Fruit fly (Drosophila melanogaster) whole organism, embryonic: ENCODE results near the gene pav.
A peak's percentile ranks its signal among the peaks of the same experiment; 100 is the strongest.

Source experiments
- Aef1 ChIP-seq: fragments of 200-800 bp; sonication (Bioruptor generic); IDR thresholded peaks from 3 replicates; pipeline ENCODE4 v1.3.6; 2022; ENCODE audit warnings: missing biosample characterization, missing genetic modification characterization
- Awh ChIP-seq: fragments of 200-800 bp; sonication (Bioruptor generic); IDR thresholded peaks from 2 replicates; pipeline ENCODE4, ENCODE4 v1.3.6; 2022; ENCODE audit warnings: missing biosample characterization, missing genetic modification characterization
- Bdp1 ChIP-seq: fragments of 200-800 bp; sonication (Bioruptor generic); optimal IDR thresholded peaks from 3 replicates; lab custom pipeline; 2016; ENCODE audit warnings: missing biosample characterization, missing genetic modification characterization
- Bteb2 ChIP-seq: fragments of 200-800 bp; sonication (Bioruptor generic); optimal IDR thresholded peaks from 2 replicates; lab custom pipeline; 2016; ENCODE audit warnings: missing biosample characterization, missing genetic modification characterization
- CG10147 ChIP-seq: fragments of 200-800 bp; sonication (Bioruptor generic); optimal IDR thresholded peaks from 2 replicates; lab custom pipeline; 2019; ENCODE audit warnings: missing biosample characterization, mild to moderate bottlenecking, missing genetic modification characterization, moderate library complexity
- CG10267 ChIP-seq: fragments of 200-800 bp; sonication (Bioruptor generic); optimal IDR thresholded peaks from 2 replicates; lab custom pipeline; 2018; ENCODE audit warnings: missing biosample characterization, mild to moderate bottlenecking, missing genetic modification characterization, moderate library complexity
- CG10431 ChIP-seq: fragments of 200-800 bp; sonication (Bioruptor generic); optimal IDR thresholded peaks from 3 replicates; lab custom pipeline; 2018; ENCODE audit warnings: missing biosample characterization, mild to moderate bottlenecking, missing genetic modification characterization
- CG13287 ChIP-seq: fragments of 200-800 bp; sonication (Bioruptor generic); IDR thresholded peaks from 2 replicates; pipeline ENCODE4 v1.3.6; 2022; ENCODE audit warnings: missing biosample characterization, missing genetic modification characterization; ENCODE audit not compliant: partially characterized antibody
- CG13894 ChIP-seq: fragments of 200-800 bp; sonication (Bioruptor generic); optimal IDR thresholded peaks from 3 replicates; lab custom pipeline; 2018; ENCODE audit warnings: missing biosample characterization, mild to moderate bottlenecking, missing genetic modification characterization, moderate library complexity
- CG14710 ChIP-seq: fragments of 200-800 bp; sonication (Bioruptor generic); optimal IDR thresholded peaks from 3 replicates; lab custom pipeline; 2019; ENCODE audit warnings: missing biosample characterization, mild to moderate bottlenecking, missing genetic modification characterization, moderate library complexity
- CG1603 ChIP-seq: fragments of 200-800 bp; sonication (Bioruptor generic); optimal IDR thresholded peaks from 2 replicates; lab custom pipeline; 2019; ENCODE audit warnings: missing biosample characterization, mild to moderate bottlenecking, missing genetic modification characterization, moderate library complexity
- CG17359 ChIP-seq: fragments of 200-800 bp; sonication (Bioruptor generic); optimal IDR thresholded peaks from 3 replicates; lab custom pipeline; 2018; ENCODE audit warnings: missing biosample characterization, mild to moderate bottlenecking, missing genetic modification characterization, moderate library complexity
- CG17802 ChIP-seq: fragments of 200-800 bp; sonication (Bioruptor generic); optimal IDR thresholded peaks from 2 replicates; lab custom pipeline; 2018; ENCODE audit warnings: missing biosample characterization, mild to moderate bottlenecking, missing genetic modification characterization, moderate library complexity
- CG3838 ChIP-seq: fragments of 200-800 bp; sonication (Bioruptor generic); optimal IDR thresholded peaks from 3 replicates; lab custom pipeline; 2016; ENCODE audit warnings: missing biosample characterization, missing genetic modification characterization
- CG6854 ChIP-seq: fragments of 200-800 bp; sonication (Bioruptor generic); optimal IDR thresholded peaks from 3 replicates; lab custom pipeline; 2017; ENCODE audit warnings: missing biosample characterization, mild to moderate bottlenecking, missing genetic modification characterization
- CG7271 ChIP-seq: fragments of 200-800 bp; sonication (Bioruptor generic); optimal IDR thresholded peaks from 2 replicates; lab custom pipeline; 2018; ENCODE audit warnings: missing biosample characterization, mild to moderate bottlenecking, missing genetic modification characterization, moderate library complexity
- CG7786 ChIP-seq: fragments of 200-800 bp; sonication (Bioruptor generic); optimal IDR thresholded peaks from 2 replicates; lab custom pipeline; 2016; ENCODE audit warnings: missing biosample characterization, missing genetic modification characterization
- CG7963 ChIP-seq: fragments of 200-800 bp; sonication (Bioruptor generic); IDR thresholded peaks from 3 replicates; pipeline ENCODE4 v1.3.6; 2022; ENCODE audit warnings: missing biosample characterization, missing genetic modification characterization; ENCODE audit not compliant: partially characterized antibody
- CG8281 ChIP-seq: fragments of 200-800 bp; sonication (Bioruptor generic); optimal IDR thresholded peaks from 2 replicates; lab custom pipeline; 2018; ENCODE audit warnings: missing biosample characterization, mild to moderate bottlenecking, missing genetic modification characterization, moderate library complexity
- CG8478 ChIP-seq: fragments of >200 bp; optimal IDR thresholded peaks from 2 replicates; lab custom pipeline; 2018
- CG9932 ChIP-seq: fragments of 200-800 bp; sonication (Bioruptor generic); IDR thresholded peaks from 2 replicates; pipeline ENCODE4 v1.3.6; 2022; ENCODE audit warnings: missing biosample characterization, missing genetic modification characterization
- Dek ChIP-seq: fragments of 200-800 bp; sonication (Bioruptor generic); optimal IDR thresholded peaks from 3 replicates; lab custom pipeline; 2019; ENCODE audit warnings: missing biosample characterization, mild to moderate bottlenecking, missing genetic modification characterization, moderate library complexity
- Doc2 ChIP-seq: fragments of 200-800 bp; sonication (Bioruptor generic); IDR thresholded peaks from 2 replicates; pipeline ENCODE4 v1.3.6; 2022; ENCODE audit warnings: missing biosample characterization, missing genetic modification characterization
- Fer1 ChIP-seq: fragments of 200-800 bp; sonication (Bioruptor generic); optimal IDR thresholded peaks from 2 replicates; lab custom pipeline; 2017; ENCODE audit warnings: missing biosample characterization, mild to moderate bottlenecking, missing genetic modification characterization
- Fer2 ChIP-seq: fragments of 200-800 bp; sonication (Bioruptor generic); optimal IDR thresholded peaks from 2 replicates; lab custom pipeline; 2018; ENCODE audit warnings: missing biosample characterization, mild to moderate bottlenecking, missing genetic modification characterization, moderate library complexity
- Hmr ChIP-seq: fragments of 200-800 bp; sonication (Bioruptor generic); optimal IDR thresholded peaks from 3 replicates; lab custom pipeline; 2017; ENCODE audit warnings: mild to moderate bottlenecking, missing biosample characterization, missing genetic modification reagents, missing genetic modification characterization
- Lhr ChIP-seq: fragments of 200-800 bp; sonication (Bioruptor generic); optimal IDR thresholded peaks from 3 replicates; lab custom pipeline; 2017; ENCODE audit warnings: mild to moderate bottlenecking, missing biosample characterization, missing genetic modification reagents, missing genetic modification characterization
- Nf-YA ChIP-seq: fragments of 200-800 bp; sonication (Bioruptor generic); IDR thresholded peaks from 2 replicates; pipeline ENCODE4 v1.3.6; 2022; ENCODE audit warnings: missing biosample characterization, missing genetic modification characterization
- Sin3A ChIP-seq: fragments of >200 bp; optimal IDR thresholded peaks from 2 replicates; lab custom pipeline; 2018
- Sox100B ChIP-seq: fragments of 200-800 bp; sonication (Bioruptor generic); optimal IDR thresholded peaks from 3 replicates; lab custom pipeline; 2018; ENCODE audit warnings: missing biosample characterization, mild to moderate bottlenecking, missing genetic modification characterization
- Sox102F ChIP-seq: fragments of 200-800 bp; sonication (Bioruptor generic); optimal IDR thresholded peaks from 2 replicates; lab custom pipeline; 2018; ENCODE audit warnings: missing biosample characterization, mild to moderate bottlenecking, missing genetic modification characterization, moderate library complexity
- Sry-δ ChIP-seq: fragments of 200-800 bp; sonication (Bioruptor generic); optimal IDR thresholded peaks from 2 replicates; lab custom pipeline; 2016; ENCODE audit warnings: missing biosample characterization, missing genetic modification characterization
- Tbp ChIP-seq: fragments of >200 bp; optimal IDR thresholded peaks from 2 replicates; lab custom pipeline; 2018; ENCODE audit warnings: missing biosample characterization, missing genetic modification characterization
- Trl ChIP-seq, 3 experiments: fragments of >200 bp in 2 of 3; fragments of 200-800 bp in 1 of 3; sonication (Bioruptor generic) in 1 of 3; optimal IDR thresholded peaks; 2 replicates in 1 of 3; 3 replicates in 2 of 3; lab custom pipeline; 2016 to 2017; ENCODE audit warnings: missing biosample characterization in 1 of 3, missing genetic modification characterization in 1 of 3
- ato ChIP-seq: fragments of 200-800 bp; sonication (Bioruptor generic); IDR thresholded peaks from 2 replicates; pipeline ENCODE4 v1.3.6; 2022; ENCODE audit warnings: missing biosample characterization, missing genetic modification characterization; ENCODE audit not compliant: partially characterized antibody
- cwo ChIP-seq: fragments of 200-800 bp; sonication (Bioruptor generic); optimal IDR thresholded peaks from 3 replicates; lab custom pipeline; 2017; ENCODE audit warnings: missing biosample characterization, missing genetic modification characterization, mild to moderate bottlenecking, moderate library complexity, missing genetic modification reagents
- hb ChIP-seq: fragments of 200-800 bp; sonication (Bioruptor generic); IDR thresholded peaks from 3 replicates; pipeline ENCODE4 v1.3.6; 2022; ENCODE audit warnings: missing biosample characterization, missing genetic modification characterization; ENCODE audit not compliant: partially characterized antibody
- jigr1 ChIP-seq: fragments of 200-800 bp; sonication (Bioruptor generic); IDR thresholded peaks from 3 replicates; pipeline ENCODE4 v1.3.6; 2022; ENCODE audit warnings: missing biosample characterization, missing genetic modification characterization
- lab ChIP-seq: fragments of 200-800 bp; sonication (Bioruptor generic); optimal IDR thresholded peaks from 3 replicates; lab custom pipeline; 2017; ENCODE audit warnings: missing biosample characterization, missing genetic modification characterization, mild to moderate bottlenecking, moderate library complexity, missing genetic modification reagents
- luna ChIP-seq: fragments of 200-800 bp; sonication (Bioruptor generic); optimal IDR thresholded peaks from 2 replicates; lab custom pipeline; 2016; ENCODE audit warnings: missing biosample characterization, missing genetic modification characterization
- mirr ChIP-seq: fragments of 200-800 bp; sonication (Bioruptor generic); optimal IDR thresholded peaks from 3 replicates; lab custom pipeline; 2018; ENCODE audit warnings: missing biosample characterization, mild to moderate bottlenecking, missing genetic modification characterization
- peb ChIP-seq: fragments of 200-800 bp; sonication (Bioruptor generic); IDR thresholded peaks from 2 replicates; pipeline ENCODE4 v1.3.6; 2022; ENCODE audit warnings: missing biosample characterization, missing genetic modification characterization
- pnt ChIP-seq: fragments of 200-800 bp; sonication (Bioruptor generic); optimal IDR thresholded peaks from 3 replicates; lab custom pipeline; 2016; ENCODE audit warnings: missing biosample characterization, missing genetic modification characterization
- salm ChIP-seq: fragments of 200-800 bp; sonication (Bioruptor generic); optimal IDR thresholded peaks from 2 replicates; lab custom pipeline; 2018; ENCODE audit warnings: missing biosample characterization, mild to moderate bottlenecking, missing genetic modification characterization
- tap ChIP-seq: fragments of 200-800 bp; optimal IDR thresholded peaks from 3 replicates; lab custom pipeline; 2019; ENCODE audit warnings: missing biosample characterization, mild to moderate bottlenecking, missing genetic modification characterization, moderate library complexity
- toy ChIP-seq: fragments of 200-800 bp; sonication (Bioruptor generic); IDR thresholded peaks from 2 replicates; pipeline ENCODE4 v1.3.6; 2022; ENCODE audit warnings: missing biosample characterization, missing genetic modification characterization
- tup ChIP-seq: fragments of 200-800 bp; sonication (Bioruptor generic); optimal IDR thresholded peaks from 2 replicates; lab custom pipeline; 2016; ENCODE audit warnings: missing biosample characterization, mild to moderate bottlenecking, missing genetic modification characterization, moderate library complexity
- usp ChIP-seq: fragments of >200 bp; optimal IDR thresholded peaks from 2 replicates; lab custom pipeline; 2017; ENCODE audit warnings: missing biosample characterization, missing genetic modification characterization
- wek ChIP-seq: fragments of 200-800 bp; sonication (Bioruptor generic); optimal IDR thresholded peaks from 3 replicates; lab custom pipeline; 2018; ENCODE audit warnings: missing biosample characterization, mild to moderate bottlenecking, missing genetic modification characterization, moderate library complexity
- zen2 ChIP-seq: fragments of 200-800 bp; sonication (Bioruptor generic); IDR thresholded peaks from 3 replicates; pipeline ENCODE4 v1.3.6; 2022; ENCODE audit warnings: missing biosample characterization, missing genetic modification characterization; ENCODE audit not compliant: partially characterized antibody

Gene pav

dm6 chr3L:4269920-4270319, 27.4 kb downstream of the pav start (continued):
- peak; percentile 81 for TF ChIP-seq tap (tag; lab: Kevin White, UChicago)
- no peak for TF ChIP-seq Trl (optimal IDR thresholded peaks at IDR 0.05; lab: Kevin White, UChicago)
- no peak for TF ChIP-seq Trl (GFP tag; optimal IDR thresholded peaks at IDR 0.05; lab: Kevin White, UChicago)
- no peak; the same call in 1 of the 2 replicates for TF ChIP-seq CG9932 (GFP tag; lab: Robert Waterston, UW)
- peak; percentile 16 for TF ChIP-seq Fer2
- TF ChIP-seq Sox100B (GFP tag; lab: Kevin White, UChicago), result peak; percentile 84
- no peak for TF ChIP-seq ato
- no peak for TF ChIP-seq wek
- TF ChIP-seq Bteb2, result no peak
- no peak for TF ChIP-seq Sin3A (lab: Kevin White, UChicago)
- no peak for TF ChIP-seq pnt (GFP tag; lab: Kevin White, UChicago)
- TF ChIP-seq CG10267, result peak; percentile 76
- TF ChIP-seq mirr (GFP tag; lab: Kevin White, UChicago), result no peak
- no peak for TF ChIP-seq CG3838 (GFP tag; lab: Kevin White, UChicago)
- TF ChIP-seq zen2 (GFP tag; lab: Robert Waterston, UW), result no peak
- peak; percentile 50 for TF ChIP-seq Dek
- peak; percentile 68 for TF ChIP-seq cwo (GFP tag; lab: Kevin White, UChicago)
- TF ChIP-seq Hmr, result peak; percentile 65
- peak; percentile 62 for TF ChIP-seq salm
- peak; percentile 43; the same call in 1 of the 3 replicates for TF ChIP-seq jigr1 (GFP tag; lab: Robert Waterston, UW)
- peak; percentile 35; the same call in 1 of the 3 replicates for TF ChIP-seq Aef1 (GFP tag; lab: Robert Waterston, UW)
- no peak for TF ChIP-seq CG13894 (tag; lab: Kevin White, UChicago)
- peak; percentile 13 for TF ChIP-seq CG7271 (tag; lab: Kevin White, UChicago)
- TF ChIP-seq CG8478, result no peak
- no peak for TF ChIP-seq Doc2 (GFP tag; lab: Robert Waterston, UW)
- no peak for TF ChIP-seq Tbp (GFP tag; lab: Kevin White, UChicago)
- TF ChIP-seq CG7786 (GFP tag; lab: Kevin White, UChicago), result no peak
- TF ChIP-seq Lhr (GFP tag; lab: Kevin White, UChicago), result peak; percentile 15
- TF ChIP-seq CG1603 (tag; lab: Kevin White, UChicago), result peak; percentile 6
- no peak for TF ChIP-seq CG13287 (GFP tag; lab: Robert Waterston, UW)
- peak; percentile 77 for TF ChIP-seq lab (GFP tag; lab: Kevin White, UChicago)
- peak; percentile 81 for TF ChIP-seq CG17359 (tag; lab: Kevin White, UChicago)
- no peak for TF ChIP-seq tup (GFP tag; lab: Kevin White, UChicago)
- TF ChIP-seq toy, result no peak
- no peak for TF ChIP-seq Bdp1
- no peak for TF ChIP-seq hb (GFP tag; lab: Robert Waterston, UW)
- no peak for TF ChIP-seq CG17802 (tag; lab: Kevin White, UChicago)
- TF ChIP-seq Fer1, result peak; percentile 79
- TF ChIP-seq Nf-YA (GFP tag; lab: Robert Waterston, UW), result peak; percentile 15; the same call in 1 of the 2 replicates
- TF ChIP-seq CG14710 (tag; lab: Kevin White, UChicago), result peak; percentile 73
- TF ChIP-seq Sry-δ (GFP tag; lab: Kevin White, UChicago), result no peak
- peak; percentile 7; the same call in 1 of the 2 replicates for TF ChIP-seq peb (GFP tag; lab: Robert Waterston, UW)
- no peak for TF ChIP-seq CG7963
- peak; percentile 40 for TF ChIP-seq CG8281 (tag; lab: Kevin White, UChicago)
- no peak for TF ChIP-seq luna (GFP tag; lab: Kevin White, UChicago)
- TF ChIP-seq CG10147 (GFP tag; lab: Kevin White, UChicago), result peak; percentile 74
- peak; percentile 59 for TF ChIP-seq CG6854
- TF ChIP-seq Awh (GFP tag; lab: Robert Waterston, UW), result no peak; the same call in 1 of the 2 replicates
- peak; percentile 66 for TF ChIP-seq CG10431 (GFP tag; lab: Kevin White, UChicago)
- TF ChIP-seq Sox102F (GFP tag; lab: Kevin White, UChicago), result no peak
- TF ChIP-seq usp (GFP tag; lab: Kevin White, UChicago), result no peak
